Worm (Caenorhabditis elegans) whole organism, L2 larva: ENCODE measurements around the gene cth-2.

Source experiments
- C34F6.9 ChIP-seq: fragments of 150-350 bp; optimal IDR thresholded peaks from 2 replicates; lab custom pipeline; 2014; ENCODE audit warnings: missing biosample characterization, missing genetic modification characterization
- F13H6.1 ChIP-seq: sonication (generic microtip); optimal IDR thresholded peaks from 2 replicates; lab custom pipeline; 2016; ENCODE audit warnings: missing genetic modification characterization, missing compliant biosample characterization
- R02D3.7 ChIP-seq: fragments of 150-350 bp; optimal IDR thresholded peaks from 2 replicates; lab custom pipeline; 2014; ENCODE audit warnings: missing biosample characterization, missing genetic modification characterization
- Y55F3AM.14 ChIP-seq: fragments of 200-800 bp; sonication (Bioruptor generic); optimal IDR thresholded peaks from 2 replicates; lab custom pipeline; 2018; ENCODE audit warnings: mild to moderate bottlenecking, missing genetic modification characterization, missing compliant biosample characterization
- ZK546.5 ChIP-seq: sonication (generic microtip); optimal IDR thresholded peaks from 2 replicates; lab custom pipeline; 2017; ENCODE audit warnings: missing biosample characterization, missing genetic modification characterization
- alr-1 ChIP-seq: fragments of 150-350 bp; optimal IDR thresholded peaks from 2 replicates; lab custom pipeline; 2014; ENCODE audit warnings: missing biosample characterization, missing genetic modification characterization
- aly-2 ChIP-seq: fragments of 150-350 bp; optimal IDR thresholded peaks from 2 replicates; lab custom pipeline; 2014; ENCODE audit warnings: missing biosample characterization, missing genetic modification characterization
- blmp-1 ChIP-seq: sonication (generic microtip); optimal IDR thresholded peaks from 2 replicates; lab custom pipeline; 2017; ENCODE audit warnings: missing genetic modification characterization, mild to moderate bottlenecking, missing compliant biosample characterization, antibody characterized with exemption, moderate library complexity; ENCODE audit not compliant: insufficient read depth
- ceh-82 ChIP-seq: fragments of 150-350 bp; optimal IDR thresholded peaks from 2 replicates; lab custom pipeline; 2014; ENCODE audit warnings: missing biosample characterization, missing genetic modification characterization
- crh-2 ChIP-seq: sonication (generic microtip); optimal IDR thresholded peaks from 2 replicates; lab custom pipeline; 2017; ENCODE audit warnings: missing biosample characterization, missing genetic modification characterization
- dmd-4 ChIP-seq: sonication (generic microtip); optimal IDR thresholded peaks from 2 replicates; lab custom pipeline; 2017; ENCODE audit warnings: missing biosample characterization, missing genetic modification characterization
- egl-27 ChIP-seq: sonication (generic microtip); optimal IDR thresholded peaks from 3 replicates; lab custom pipeline; 2017; ENCODE audit warnings: missing biosample characterization, missing genetic modification reagents, missing genetic modification characterization
- elt-1 ChIP-seq: fragments of 150-350 bp; optimal IDR thresholded peaks from 2 replicates; lab custom pipeline; 2014; ENCODE audit warnings: missing biosample characterization, missing genetic modification characterization
- elt-3 ChIP-seq: sonication (generic microtip); optimal IDR thresholded peaks from 2 replicates; lab custom pipeline; 2017; ENCODE audit warnings: missing biosample characterization, missing genetic modification characterization
- fos-1 ChIP-seq: fragments of 150-350 bp; optimal IDR thresholded peaks from 2 replicates; lab custom pipeline; 2014; ENCODE audit warnings: missing biosample characterization, missing genetic modification characterization
- lin-11 ChIP-seq: fragments of 150-350 bp; sonication (generic microtip); optimal IDR thresholded peaks from 2 replicates; lab custom pipeline; 2014; ENCODE audit warnings: missing biosample characterization, missing genetic modification characterization, inconsistent platforms, mixed read lengths
- lin-13 ChIP-seq: fragments of 150-350 bp; optimal IDR thresholded peaks from 2 replicates; lab custom pipeline; 2014; ENCODE audit warnings: missing biosample characterization, missing genetic modification reagents, missing genetic modification characterization
- lin-39 ChIP-seq: fragments of 150-350 bp; optimal IDR thresholded peaks from 2 replicates; lab custom pipeline; 2014; ENCODE audit warnings: missing biosample characterization, missing genetic modification reagents, missing genetic modification characterization
- lsy-2 ChIP-seq, 2 experiments: fragments of 150-350 bp in 1 of 2; sonication (generic microtip) in 1 of 2; optimal IDR thresholded peaks; 2 replicates each; lab custom pipeline; 2014 to 2017; ENCODE audit warnings: missing biosample characterization in 2 of 2, missing genetic modification characterization in 2 of 2
- mbf-1 ChIP-seq: sonication (generic microtip); optimal IDR thresholded peaks from 2 replicates; lab custom pipeline; 2017; ENCODE audit warnings: missing biosample characterization, missing genetic modification characterization
- mdl-1 ChIP-seq, 2 experiments: fragments of 150-350 bp in 1 of 2; sonication (generic microtip) in 1 of 2; optimal IDR thresholded peaks; 2 replicates each; lab custom pipeline; 2017; ENCODE audit warnings: missing biosample characterization in 2 of 2, missing genetic modification characterization in 2 of 2
- nhr-11 ChIP-seq: fragments of 150-350 bp; optimal IDR thresholded peaks from 2 replicates; lab custom pipeline; 2014; ENCODE audit warnings: missing biosample characterization, missing genetic modification characterization
- nhr-12 ChIP-seq: fragments of 150-350 bp; optimal IDR thresholded peaks from 2 replicates; lab custom pipeline; 2014; ENCODE audit warnings: missing biosample characterization, missing genetic modification characterization
- nhr-21 ChIP-seq: fragments of 150-350 bp; optimal IDR thresholded peaks from 2 replicates; lab custom pipeline; 2014; ENCODE audit warnings: missing biosample characterization, missing genetic modification characterization
- nhr-237 ChIP-seq: fragments of 150-350 bp; optimal IDR thresholded peaks from 2 replicates; lab custom pipeline; 2014; ENCODE audit warnings: missing biosample characterization, missing genetic modification characterization
- nhr-25 ChIP-seq: fragments of 150-350 bp; sonication (generic microtip); optimal IDR thresholded peaks from 3 replicates; lab custom pipeline; 2014; ENCODE audit warnings: missing biosample characterization, missing genetic modification characterization
- nhr-6 ChIP-seq: fragments of 150-350 bp; optimal IDR thresholded peaks from 2 replicates; lab custom pipeline; 2014; ENCODE audit warnings: missing biosample characterization, missing genetic modification characterization
- nhr-77 ChIP-seq: fragments of 150-350 bp; optimal IDR thresholded peaks from 2 replicates; lab custom pipeline; 2014; ENCODE audit warnings: missing biosample characterization, missing genetic modification characterization
- peb-1 ChIP-seq: fragments of 150-350 bp; optimal IDR thresholded peaks from 2 replicates; lab custom pipeline; 2014; ENCODE audit warnings: missing biosample characterization, missing genetic modification characterization
- sem-4 ChIP-seq: fragments of 150-350 bp; optimal IDR thresholded peaks from 2 replicates; lab custom pipeline; 2014; ENCODE audit warnings: missing biosample characterization, missing genetic modification reagents, missing genetic modification characterization
- skn-1 ChIP-seq: sonication (generic microtip); optimal IDR thresholded peaks from 2 replicates; lab custom pipeline; 2017; ENCODE audit warnings: missing biosample characterization, missing genetic modification characterization
- sma-3 ChIP-seq: sonication (generic microtip); optimal IDR thresholded peaks from 2 replicates; lab custom pipeline; 2016; ENCODE audit warnings: missing genetic modification reagents, missing genetic modification characterization, missing compliant biosample characterization
- sma-9 ChIP-seq, 2 experiments: fragments of 150-350 bp in 1 of 2; sonication (generic microtip) in 1 of 2; optimal IDR thresholded peaks; 2 replicates each; lab custom pipeline; 2014 to 2016; ENCODE audit warnings: missing genetic modification characterization in 2 of 2, mild to moderate bottlenecking in 1 of 2, missing biosample characterization in 1 of 2, missing compliant biosample characterization in 1 of 2, missing genetic modification reagents in 1 of 2, moderate library complexity in 1 of 2
- snpc-4 ChIP-seq: fragments of 150-350 bp; optimal IDR thresholded peaks from 2 replicates; lab custom pipeline; 2014; ENCODE audit warnings: missing biosample characterization, missing genetic modification characterization
- unc-55 ChIP-seq: fragments of 150-350 bp; sonication (generic microtip); optimal IDR thresholded peaks from 3 replicates; lab custom pipeline; 2014; ENCODE audit warnings: missing biosample characterization, missing genetic modification reagents, missing genetic modification characterization
- zag-1 ChIP-seq: fragments of 150-350 bp; optimal IDR thresholded peaks from 2 replicates; lab custom pipeline; 2014; ENCODE audit warnings: missing biosample characterization, missing genetic modification characterization
- ztf-1 ChIP-seq: fragments of 200-800 bp; sonication (Bioruptor generic); conservative IDR thresholded peaks from 2 replicates; pipeline ENCODE4 v1.3.6; 2022; ENCODE audit warnings: missing genetic modification characterization, missing compliant biosample characterization
- ztf-11 ChIP-seq: sonication (generic microtip); optimal IDR thresholded peaks from 2 replicates; lab custom pipeline; 2017; ENCODE audit warnings: missing biosample characterization, missing genetic modification characterization

The cth-2 gene

ce11 chrII:7056328-7056727 is 1.4 kb downstream of the cth-2 start:
- TF ChIP-seq sma-9 (GFP tag; optimal IDR thresholded peaks at IDR 0.05; lab: Kevin White, UChicago) (peak; percentile 2), sma-9 (tag; optimal IDR thresholded peaks at IDR 0.05; lab: Kevin White, UChicago) (no peak), sma-3 (GFP tag; lab: Kevin White, UChicago) (no peak), unc-55 (GFP tag; lab: Kevin White, UChicago) (no peak), peb-1 (tag; lab: Kevin White, UChicago) (no peak), nhr-12 (tag; lab: Kevin White, UChicago) (no peak), F13H6.1 (tag; lab: Kevin White, UChicago) (no peak), lin-13 (no peak)

- TF ChIP-seq C34F6.9 (tag; lab: Kevin White, UChicago): no peak
- TF ChIP-seq Y55F3AM.14 (GFP tag; lab: Kevin White, UChicago): no peak
- no peak for TF ChIP-seq snpc-4 (tag; lab: Kevin White, UChicago)
- no peak for TF ChIP-seq nhr-21 (tag; lab: Kevin White, UChicago)
- TF ChIP-seq egl-27 (tag; lab: Kevin White, UChicago): no peak
- TF ChIP-seq ceh-82 (tag; lab: Kevin White, UChicago): no peak
- no peak for TF ChIP-seq ztf-1
- no peak for TF ChIP-seq alr-1
- no peak for TF ChIP-seq zag-1 (tag; lab: Kevin White, UChicago)
- TF ChIP-seq crh-2 (tag; lab: Kevin White, UChicago): no peak
- no peak for TF ChIP-seq mbf-1
- TF ChIP-seq elt-1 (tag; lab: Kevin White, UChicago): no peak
- no peak for TF ChIP-seq ZK546.5 (tag; lab: Kevin White, UChicago)
- no peak for TF ChIP-seq fos-1
- TF ChIP-seq aly-2 (tag; lab: Kevin White, UChicago): no peak
- no peak for TF ChIP-seq lin-39
These were observed 2.8 kb downstream of the cth-2 start, which contains the start of gene ZK1127.3 for ce11 chrII:7054987-7055386. Gene ZK1127.3 (plus strand): TSS chrII:7055287.

ce11 chrII:7053649-7054048 is 4.1 kb downstream of the cth-2 start, which contains the start of gene ZK1127.4:
Gene ZK1127.4 (plus strand): TSS chrII:7053949.
- no peak for TF ChIP-seq fos-1
- TF ChIP-seq, all 48 proteins: peak for 0

ce11 chrII:7053001-7053400 is 4.8 kb downstream of the cth-2 start, which contains the start of gene ZK1127.13:
Gene ZK1127.13 (plus strand): TSS chrII:7053301.
- TF ChIP-seq crh-2 (tag; lab: Kevin White, UChicago) (no peak), skn-1 (no peak), nhr-11 (no peak), lsy-2 (tag; optimal IDR thresholded peaks at IDR 0.05; lab: Kevin White, UChicago) (no peak), elt-1 (tag; lab: Kevin White, UChicago) (no peak), snpc-4 (tag; lab: Kevin White, UChicago) (no peak), F13H6.1 (tag; lab: Kevin White, UChicago) (no peak), nhr-77 (tag; lab: Kevin White, UChicago) (no peak), mbf-1 (no peak), sem-4 (tag; lab: Kevin White, UChicago) (no peak), Y55F3AM.14 (GFP tag; lab: Kevin White, UChicago) (no peak), lin-11 (no peak), zag-1 (tag; lab: Kevin White, UChicago) (no peak), sma-9 (GFP tag; optimal IDR thresholded peaks at IDR 0.05; lab: Kevin White, UChicago) (no peak), sma-9 (tag; optimal IDR thresholded peaks at IDR 0.05; lab: Kevin White, UChicago) (no peak), dmd-4 (tag; lab: Kevin White, UChicago) (no peak), C34F6.9 (tag; lab: Kevin White, UChicago) (no peak), elt-3 (no peak)

ce11 chrII:7051778-7052177 is 6.0 kb downstream of the cth-2 start, which contains the start of gene ZK1127.12:
Gene ZK1127.12 (plus strand): TSS chrII:7052078.
- TF ChIP-seq nhr-25 (tag; lab: Kevin White, UChicago): no peak
- no peak for TF ChIP-seq peb-1 (tag; lab: Kevin White, UChicago)
- no peak for TF ChIP-seq F13H6.1 (tag; lab: Kevin White, UChicago)
- TF ChIP-seq R02D3.7 (tag; lab: Kevin White, UChicago): no peak
- TF ChIP-seq lsy-2 (tag; optimal IDR thresholded peaks at IDR 0.05; lab: Kevin White, UChicago): no peak
- no peak for TF ChIP-seq sma-9 (GFP tag; optimal IDR thresholded peaks at IDR 0.05; lab: Kevin White, UChicago)
- no peak for TF ChIP-seq sma-9 (tag; optimal IDR thresholded peaks at IDR 0.05; lab: Kevin White, UChicago)
- no peak for TF ChIP-seq sem-4 (tag; lab: Kevin White, UChicago)
- TF ChIP-seq ztf-11 (tag; lab: Kevin White, UChicago): no peak
- TF ChIP-seq alr-1: no peak
- TF ChIP-seq nhr-6: no peak
- TF ChIP-seq egl-27 (tag; lab: Kevin White, UChicago): no peak
- TF ChIP-seq blmp-1: no peak
- TF ChIP-seq crh-2 (tag; lab: Kevin White, UChicago): no peak
- no peak for TF ChIP-seq nhr-237 (tag; lab: Kevin White, UChicago)
- TF ChIP-seq lin-39: no peak
- no peak for TF ChIP-seq nhr-21 (tag; lab: Kevin White, UChicago)
- TF ChIP-seq mdl-1 (tag; optimal IDR thresholded peaks at IDR 0.05; lab: Kevin White, UChicago): no peak
